Worm (Caenorhabditis elegans): ENCODE results near the gene Y116A8C.43.
"Not testable (repeated sequence)": the region's sequence is repeated elsewhere in the genome, so short reads cannot be mapped to it uniquely, and the experiment has no call there.

The Y116A8C.43 gene

ce11 chrIV:17058036-17058435 lies 30.6 kb upstream of the Y116A8C.43 start, which contains the start of gene Y116A8C.44:
Y116A8C.44 (minus strand) TSS chrIV:17058136.
- no peak for TF ChIP-seq ceh-79 (tag; optimal IDR thresholded peaks at IDR 0.05)
- no peak for TF ChIP-seq B0019.2 (GFP tag; conservative IDR thresholded peaks at IDR 0.05)
- TF ChIP-seq K12H6.12 (tag; optimal IDR thresholded peaks at IDR 0.05), result no peak
- no peak for TF ChIP-seq F37B4.10 (GFP tag; IDR thresholded peaks at IDR 0.05)
- no peak for TF ChIP-seq ztf-26 (tag; optimal IDR thresholded peaks at IDR 0.05)
- no peak for TF ChIP-seq madf-10 (tag; optimal IDR thresholded peaks at IDR 0.05)
- TF ChIP-seq egl-44 (GFP tag; IDR thresholded peaks at IDR 0.05), result no peak
- no peak for TF ChIP-seq D2030.7 (GFP tag; IDR thresholded peaks at IDR 0.05)
- TF ChIP-seq repo-1 (tag; optimal IDR thresholded peaks at IDR 0.05), result no peak
- TF ChIP-seq ztf-22 (GFP tag; optimal IDR thresholded peaks at IDR 0.05), result no peak
- no peak for TF ChIP-seq egrh-3 (GFP tag; IDR thresholded peaks at IDR 0.05)
- TF ChIP-seq chd-7 (tag; optimal IDR thresholded peaks at IDR 0.05), result no peak
- TF ChIP-seq let-607 (tag; optimal IDR thresholded peaks at IDR 0.05), result no peak

- peak; percentile 91 for TF ChIP-seq attf-6 (GFP tag; IDR thresholded peaks at IDR 0.05)
- peak; percentile 37 for TF ChIP-seq snpc-4 (GFP tag; optimal IDR thresholded peaks at IDR 0.05)
- peak in 3 of 4 experiments; percentile 68 to 95 (median 85) for TF ChIP-seq snpc-4 (tag; optimal IDR thresholded peaks at IDR 0.05)
- peak; percentile 58; the same call in 1 of the 2 replicates for TF ChIP-seq pbrm-1 (GFP tag; IDR thresholded peaks at IDR 0.05)
These were observed 30.0 kb upstream of the Y116A8C.43 start for ce11 chrIV:17058489-17059121.

- not testable (repeated sequence) for TF ChIP-seq rcor-1 (GFP tag; IDR thresholded peaks at IDR 0.05); attf-5 (GFP tag; optimal IDR thresholded peaks at IDR 0.05); mcd-1 (GFP tag; IDR thresholded peaks at IDR 0.05)
These were observed 25.0 kb upstream of the Y116A8C.43 start, which contains the start of gene Y116A8C.467 for ce11 chrIV:17063700-17064099. Y116A8C.467 (minus strand) TSS chrIV:17063800.

- not testable (repeated sequence) for TF ChIP-seq tbp1 (GFP tag; optimal IDR thresholded peaks at IDR 0.05); aptf-3 (GFP tag; IDR thresholded peaks at IDR 0.05); ceh-91 (GFP tag; IDR thresholded peaks at IDR 0.05)
These were observed 23.7 kb upstream of the Y116A8C.43 start, which contains the start of gene Y116A8C.465 for ce11 chrIV:17064937-17065336. Y116A8C.465 (plus strand) TSS chrIV:17065237.

ce11 chrIV:17070791-17071190 lies 17.9 kb upstream of the Y116A8C.43 start, which contains the start of gene Y116A8C.24:
Y116A8C.24 (minus strand) TSS chrIV:17070891.
- TF ChIP-seq ztf-6 (GFP tag; IDR thresholded peaks at IDR 0.05); athp-1 (tag; optimal IDR thresholded peaks at IDR 0.05); T26A5.8 (tag; optimal IDR thresholded peaks at IDR 0.05): not testable (repeated sequence)

- TF ChIP-seq hsf-1 (GFP tag; IDR thresholded peaks at IDR 0.05) (peak; percentile 96), attf-6 (GFP tag; IDR thresholded peaks at IDR 0.05) (peak; percentile 31; the same call in 1 of the 2 replicates)
These were observed 12.7 kb upstream of the Y116A8C.43 start for ce11 chrIV:17076000-17076399.

ce11 chrIV:17078649-17079048 lies 10.0 kb upstream of the Y116A8C.43 start, which contains the start of gene Y116A8C.25:
Y116A8C.25 (minus strand) TSS chrIV:17078749.
- TF ChIP-seq attf-6 (GFP tag; IDR thresholded peaks at IDR 0.05), result 0 out of 2 replicates have a peak, but pooled peaks have one; percentile 24
- no peak for TF ChIP-seq snpc-4 (GFP tag; optimal IDR thresholded peaks at IDR 0.05)
- peak in 1 of 4 experiments; percentile 15 for TF ChIP-seq snpc-4 (tag; optimal IDR thresholded peaks at IDR 0.05)
- TF ChIP-seq lsy-27 (tag; optimal IDR thresholded peaks at IDR 0.05; ENCODE audit: borderline replicate concordance, insufficient read depth), result no peak

All from whole organism, young adult.